Fruit fly (Drosophila melanogaster) whole organism, embryonic: ENCODE data around the gene CG15262.
A peak's percentile ranks its signal among the peaks of the same experiment; 100 is the strongest.

Experiments
- ATbp ChIP-seq: fragments of 200-800 bp; sonication (Bioruptor generic); optimal IDR thresholded peaks from 2 replicates; lab custom pipeline; 2017; ENCODE audit warnings: missing biosample characterization, mild to moderate bottlenecking, missing genetic modification characterization, missing genetic modification reagents
- Adf1 ChIP-seq: fragments of 200-800 bp; sonication (Bioruptor generic); IDR thresholded peaks from 2 replicates; pipeline ENCODE4 v1.3.6; 2022; ENCODE audit warnings: missing biosample characterization, missing genetic modification characterization
- Bgb ChIP-seq: fragments of 200-800 bp; sonication (Bioruptor generic); IDR thresholded peaks from 2 replicates; pipeline ENCODE4 v1.3.6; 2022; ENCODE audit warnings: missing biosample characterization, missing genetic modification characterization; ENCODE audit not compliant: partially characterized antibody
- BtbVII ChIP-seq: fragments of 200-800 bp; sonication (Bioruptor generic); optimal IDR thresholded peaks from 3 replicates; lab custom pipeline; 2017; ENCODE audit warnings: missing biosample characterization, mild to moderate bottlenecking, missing genetic modification characterization
- Bteb2 ChIP-seq: fragments of 200-800 bp; sonication (Bioruptor generic); optimal IDR thresholded peaks from 2 replicates; lab custom pipeline; 2016; ENCODE audit warnings: missing biosample characterization, missing genetic modification characterization
- CG11093 ChIP-seq: fragments of 200-800 bp; sonication (Bioruptor generic); IDR thresholded peaks from 3 replicates; pipeline ENCODE4 v1.3.6; 2022; ENCODE audit warnings: missing biosample characterization, missing genetic modification characterization
- CG14860 ChIP-seq: fragments of 200-800 bp; sonication (Bioruptor generic); IDR thresholded peaks from 3 replicates; pipeline ENCODE4 v1.3.6; 2022; ENCODE audit warnings: missing biosample characterization, missing genetic modification characterization; ENCODE audit not compliant: partially characterized antibody
- CG1602 ChIP-seq: fragments of 200-800 bp; sonication (Bioruptor generic); optimal IDR thresholded peaks from 3 replicates; lab custom pipeline; 2016; ENCODE audit warnings: missing biosample characterization, missing genetic modification characterization
- CG17912 ChIP-seq: fragments of 200-800 bp; sonication (Bioruptor generic); optimal IDR thresholded peaks from 2 replicates; lab custom pipeline; 2018; ENCODE audit warnings: missing biosample characterization, mild to moderate bottlenecking, missing genetic modification characterization
- CG18476 ChIP-seq: fragments of 200-800 bp; sonication (Bioruptor generic); optimal IDR thresholded peaks from 2 replicates; lab custom pipeline; 2016; ENCODE audit warnings: missing biosample characterization, mild to moderate bottlenecking, missing genetic modification characterization
- CG2712 ChIP-seq: fragments of 200-800 bp; optimal IDR thresholded peaks from 3 replicates; lab custom pipeline; 2019; ENCODE audit warnings: missing biosample characterization, mild to moderate bottlenecking, missing genetic modification characterization, moderate library complexity
- CG34422 ChIP-seq: fragments of 200-800 bp; sonication (Bioruptor generic); IDR thresholded peaks from 3 replicates; pipeline ENCODE4 v1.3.6; 2022; ENCODE audit warnings: missing biosample characterization, missing genetic modification characterization
- CG4328 ChIP-seq: fragments of 200-800 bp; sonication (Bioruptor generic); optimal IDR thresholded peaks from 3 replicates; lab custom pipeline; 2017; ENCODE audit warnings: missing biosample characterization, missing genetic modification reagents, missing genetic modification characterization
- CG6272 ChIP-seq: fragments of 200-800 bp; sonication (Bioruptor generic); IDR thresholded peaks from 2 replicates; pipeline ENCODE4 v1.3.6; 2022; ENCODE audit warnings: missing biosample characterization, missing genetic modification characterization
- CG7987 ChIP-seq: fragments of 200-800 bp; sonication (Bioruptor generic); optimal IDR thresholded peaks from 2 replicates; lab custom pipeline; 2018; ENCODE audit warnings: missing biosample characterization, mild to moderate bottlenecking, missing genetic modification characterization, moderate library complexity
- Dip2 ChIP-seq: fragments of 200-800 bp; sonication (Bioruptor generic); IDR thresholded peaks from 2 replicates; pipeline ENCODE4 v1.3.6; 2022; ENCODE audit warnings: missing biosample characterization, missing genetic modification characterization
- Elba2 ChIP-seq: fragments of 200-800 bp; sonication (Bioruptor generic); optimal IDR thresholded peaks from 3 replicates; lab custom pipeline; 2016; ENCODE audit warnings: missing biosample characterization, missing genetic modification characterization
- HLHmδ ChIP-seq: fragments of 200-800 bp; sonication (Bioruptor generic); optimal IDR thresholded peaks from 2 replicates; lab custom pipeline; 2018; ENCODE audit warnings: missing biosample characterization, mild to moderate bottlenecking, missing genetic modification characterization, moderate library complexity
- Hsf ChIP-seq: fragments of 200-800 bp; sonication (Bioruptor generic); optimal IDR thresholded peaks from 3 replicates; lab custom pipeline; 2016; ENCODE audit warnings: missing biosample characterization, missing genetic modification characterization
- Jarid2 ChIP-seq: fragments of 200-800 bp; sonication (Bioruptor generic); optimal IDR thresholded peaks from 3 replicates; lab custom pipeline; 2017; ENCODE audit warnings: mild to moderate bottlenecking, missing biosample characterization, missing genetic modification reagents, missing genetic modification characterization
- Kr ChIP-seq: fragments of 200-800 bp; sonication (Bioruptor generic); optimal IDR thresholded peaks from 2 replicates; lab custom pipeline; 2017; ENCODE audit warnings: missing biosample characterization, mild to moderate bottlenecking, missing genetic modification characterization
- MTF-1 ChIP-seq: fragments of 200-800 bp; sonication (Bioruptor generic); optimal IDR thresholded peaks from 2 replicates; lab custom pipeline; 2018; ENCODE audit warnings: missing biosample characterization, mild to moderate bottlenecking, missing genetic modification characterization, borderline replicate concordance
- Oaz ChIP-seq: fragments of 200-800 bp; sonication (Bioruptor generic); IDR thresholded peaks from 2 replicates; pipeline ENCODE4 v1.3.6; 2022; ENCODE audit warnings: missing biosample characterization, missing genetic modification characterization
- Stat92E ChIP-seq, 3 experiments: fragments of >200 bp in 2 of 3; fragments of 200-800 bp in 1 of 3; sonication (Bioruptor generic) in 1 of 3; optimal IDR thresholded peaks; 2 replicates each; lab custom pipeline; 2017 to 2019; ENCODE audit warnings: missing biosample characterization in 3 of 3, missing genetic modification characterization in 3 of 3, mild to moderate bottlenecking in 1 of 3, moderate library complexity in 1 of 3
- Taf1 ChIP-seq: fragments of 200-800 bp; sonication (Bioruptor generic); IDR thresholded peaks from 2 replicates; pipeline ENCODE4 v1.3.6; 2022; ENCODE audit warnings: missing biosample characterization, missing genetic modification characterization
- ab ChIP-seq: fragments of 200-800 bp; sonication (Bioruptor generic); optimal IDR thresholded peaks from 2 replicates; lab custom pipeline; 2016; ENCODE audit warnings: missing biosample characterization, missing genetic modification characterization
- ara ChIP-seq: fragments of 200-800 bp; sonication (Bioruptor generic); IDR thresholded peaks from 2 replicates; pipeline ENCODE4 v1.3.6; 2022; ENCODE audit warnings: missing biosample characterization, missing genetic modification characterization
- bbx ChIP-seq: fragments of 200-800 bp; sonication (Bioruptor generic); IDR thresholded peaks from 2 replicates; pipeline ENCODE4 v1.3.6; 2022; ENCODE audit warnings: missing biosample characterization, missing genetic modification characterization; ENCODE audit not compliant: partially characterized antibody
- bsh ChIP-seq, 2 experiments: fragments of 200-800 bp; sonication (Bioruptor generic); optimal IDR thresholded peaks; 2 replicates each; lab custom pipeline; 2017 to 2018; ENCODE audit warnings: mild to moderate bottlenecking in 2 of 2, missing biosample characterization in 2 of 2, missing genetic modification characterization in 2 of 2, moderate library complexity in 1 of 2
- btn ChIP-seq: fragments of 200-800 bp; sonication (Bioruptor generic); optimal IDR thresholded peaks from 2 replicates; lab custom pipeline; 2016; ENCODE audit warnings: missing biosample characterization, missing genetic modification characterization
- cad ChIP-seq: fragments of >200 bp; optimal IDR thresholded peaks from 2 replicates; lab custom pipeline; 2017; ENCODE audit warnings: missing biosample characterization, missing genetic modification characterization
- cwo ChIP-seq: fragments of 200-800 bp; sonication (Bioruptor generic); optimal IDR thresholded peaks from 3 replicates; lab custom pipeline; 2017; ENCODE audit warnings: missing biosample characterization, missing genetic modification characterization, mild to moderate bottlenecking, moderate library complexity, missing genetic modification reagents
- gem ChIP-seq: fragments of 200-800 bp; sonication (Bioruptor generic); optimal IDR thresholded peaks from 2 replicates; lab custom pipeline; 2019; ENCODE audit warnings: missing biosample characterization, mild to moderate bottlenecking, missing genetic modification characterization, moderate library complexity
- hb ChIP-seq: fragments of 200-800 bp; sonication (Bioruptor generic); IDR thresholded peaks from 3 replicates; pipeline ENCODE4 v1.3.6; 2022; ENCODE audit warnings: missing biosample characterization, missing genetic modification characterization; ENCODE audit not compliant: partially characterized antibody
- hbn ChIP-seq: fragments of 200-800 bp; sonication (Bioruptor generic); IDR thresholded peaks from 2 replicates; pipeline ENCODE4 v1.3.6; 2022; ENCODE audit warnings: missing biosample characterization, missing genetic modification characterization; ENCODE audit not compliant: partially characterized antibody
- lbe ChIP-seq: fragments of 200-800 bp; sonication (Bioruptor generic); optimal IDR thresholded peaks from 2 replicates; lab custom pipeline; 2016; ENCODE audit warnings: missing biosample characterization, mild to moderate bottlenecking, missing genetic modification characterization
- nerfin-1 ChIP-seq: fragments of 200-800 bp; sonication (Bioruptor generic); optimal IDR thresholded peaks from 3 replicates; lab custom pipeline; 2019; ENCODE audit warnings: missing biosample characterization, mild to moderate bottlenecking, missing genetic modification characterization, moderate library complexity
- nmo ChIP-seq: fragments of 200-800 bp; sonication (Bioruptor generic); optimal IDR thresholded peaks from 2 replicates; lab custom pipeline; 2018; ENCODE audit warnings: missing biosample characterization, mild to moderate bottlenecking, missing genetic modification characterization, moderate library complexity
- pfk ChIP-seq: fragments of 200-800 bp; sonication (Bioruptor generic); optimal IDR thresholded peaks from 2 replicates; lab custom pipeline; 2018; ENCODE audit warnings: missing biosample characterization, mild to moderate bottlenecking, missing genetic modification characterization, moderate library complexity
- pnt ChIP-seq: fragments of 200-800 bp; sonication (Bioruptor generic); optimal IDR thresholded peaks from 3 replicates; lab custom pipeline; 2016; ENCODE audit warnings: missing biosample characterization, missing genetic modification characterization
- pros ChIP-seq: fragments of 200-800 bp; sonication (Bioruptor generic); optimal IDR thresholded peaks from 3 replicates; lab custom pipeline; 2019; ENCODE audit warnings: missing biosample characterization, mild to moderate bottlenecking, missing genetic modification characterization, moderate library complexity
- rib ChIP-seq: fragments of 200-800 bp; sonication (Bioruptor generic); IDR thresholded peaks from 2 replicates; pipeline ENCODE4 v1.3.6; 2022; ENCODE audit warnings: missing biosample characterization, missing genetic modification characterization
- sna ChIP-seq: fragments of 200-800 bp; sonication (Bioruptor generic); IDR thresholded peaks from 2 replicates; pipeline ENCODE4 v1.3.6; 2022; ENCODE audit warnings: missing biosample characterization, missing genetic modification characterization; ENCODE audit not compliant: partially characterized antibody
- sob ChIP-seq: fragments of 200-800 bp; sonication (Bioruptor generic); IDR thresholded peaks from 2 replicates; pipeline ENCODE4 v1.3.6; 2022; ENCODE audit warnings: missing biosample characterization, missing genetic modification characterization
- stc ChIP-seq: fragments of 200-800 bp; sonication (Bioruptor generic); IDR thresholded peaks from 2 replicates; pipeline ENCODE4 v1.3.6; 2022; ENCODE audit warnings: missing biosample characterization, missing genetic modification characterization
- tio ChIP-seq: fragments of 200-800 bp; sonication (Bioruptor generic); optimal IDR thresholded peaks from 2 replicates; lab custom pipeline; 2017; ENCODE audit warnings: missing biosample characterization, missing genetic modification characterization, inconsistent platforms
- tll ChIP-seq, 2 experiments: fragments of 200-800 bp in 1 of 2; fragments of >200 bp in 1 of 2; sonication (Bioruptor generic) in 1 of 2; optimal IDR thresholded peaks; 2 replicates each; lab custom pipeline; 2017 to 2019; ENCODE audit warnings: missing biosample characterization in 2 of 2, missing genetic modification characterization in 2 of 2, mild to moderate bottlenecking in 1 of 2, moderate library complexity in 1 of 2
- zf30C ChIP-seq: fragments of 200-800 bp; sonication (Bioruptor generic); optimal IDR thresholded peaks from 3 replicates; lab custom pipeline; 2018; ENCODE audit warnings: missing biosample characterization, mild to moderate bottlenecking, missing genetic modification characterization

The CG15262 gene

dm6 chr2L:15333602-15334080, 36.0 kb downstream of the CG15262 start, which contains the start of gene esg (continued):
- TF ChIP-seq Oaz (GFP tag; lab: Robert Waterston, UW) (no peak), ab (GFP tag; lab: Kevin White, UChicago) (no peak), CG14860 (GFP tag; lab: Robert Waterston, UW) (peak; percentile 25; the same call in 1 of the 3 replicates), bsh (GFP tag; optimal IDR thresholded peaks at IDR 0.05; lab: Kevin White, UChicago) (no peak), Bgb (GFP tag; lab: Robert Waterston, UW) (peak; percentile 31; the same call in 1 of the 2 replicates), CG18476 (GFP tag; lab: Kevin White, UChicago) (no peak), CG17912 (GFP tag; lab: Kevin White, UChicago) (no peak), pnt (GFP tag; lab: Kevin White, UChicago) (no peak), tll (GFP tag; optimal IDR thresholded peaks at IDR 0.05; lab: Kevin White, UChicago) (peak in 1 of 2 experiments; percentile 18), bbx (peak; percentile 71; the same call in 1 of the 2 replicates), pros (GFP tag; lab: Kevin White, UChicago) (peak; percentile 28), btn (GFP tag; lab: Kevin White, UChicago) (no peak), HLHmδ (GFP tag; lab: Kevin White, UChicago) (peak; percentile 49), Kr (GFP tag; lab: Kevin White, UChicago) (peak; percentile 68), pfk (peak; percentile 59), cwo (GFP tag; lab: Kevin White, UChicago) (peak; percentile 75), CG6272 (GFP tag; lab: Robert Waterston, UW) (no peak), lbe (GFP tag; lab: Kevin White, UChicago) (no peak), gem (no peak), Adf1 (no peak), stc (GFP tag; lab: Robert Waterston, UW) (no peak), Hsf (GFP tag; lab: Kevin White, UChicago) (no peak), cad (GFP tag; lab: Kevin White, UChicago) (peak; percentile 44), hbn (GFP tag; lab: Robert Waterston, UW) (peak; percentile 48), CG4328 (GFP tag; lab: Kevin White, UChicago) (no peak), CG1602 (GFP tag; lab: Kevin White, UChicago) (no peak), sob (GFP tag; lab: Robert Waterston, UW) (0 out of 2 replicates have a peak, but pooled peaks have one; percentile 10), CG11093 (no peak), hb (GFP tag; lab: Robert Waterston, UW) (no peak), ATbp (GFP tag; lab: Kevin White, UChicago) (no peak), Taf1 (no peak), Jarid2 (peak; percentile 98), Stat92E (GFP tag; optimal IDR thresholded peaks at IDR 0.05; lab: Kevin White, UChicago) (peak in 1 of 3 experiments; percentile 58), ara (GFP tag; lab: Robert Waterston, UW) (peak; percentile 46; the same call in 1 of the 2 replicates), Dip2 (GFP tag; lab: Robert Waterston, UW) (no peak), tio (GFP tag; lab: Kevin White, UChicago) (no peak), CG2712 (tag; lab: Kevin White, UChicago) (peak; percentile 24), CG7987 (GFP tag; lab: Kevin White, UChicago) (no peak), nerfin-1 (tag; lab: Kevin White, UChicago) (peak; percentile 42), sna (GFP tag; lab: Robert Waterston, UW) (peak; percentile 75), BtbVII (no peak), MTF-1 (no peak), nmo (GFP tag; lab: Kevin White, UChicago) (no peak), Bteb2 (GFP tag; lab: Kevin White, UChicago) (no peak), Elba2 (GFP tag; lab: Kevin White, UChicago) (no peak), CG34422 (no peak), rib (peak; percentile 24; the same call in 1 of the 2 replicates), zf30C (GFP tag; lab: Kevin White, UChicago) (peak; percentile 37)
